Fruit fly (Drosophila melanogaster) whole organism, prepupa: ENCODE results near the gene phu.

ENCODE experiments used
- Blimp-1 ChIP-seq: fragments of 200-800 bp; sonication (Bioruptor generic); optimal IDR thresholded peaks from 3 replicates; lab custom pipeline; 2017; ENCODE audit warnings: missing biosample characterization, missing genetic modification characterization, mild to moderate bottlenecking, moderate library complexity, missing genetic modification reagents
- CG10631 ChIP-seq: fragments of 200-800 bp; sonication (Bioruptor generic); optimal IDR thresholded peaks from 2 replicates; lab custom pipeline; 2016; ENCODE audit warnings: missing biosample characterization, missing genetic modification characterization
- CG10669 ChIP-seq: fragments of 200-800 bp; sonication (Bioruptor generic); optimal IDR thresholded peaks from 3 replicates; lab custom pipeline; 2018; ENCODE audit warnings: missing biosample characterization, mild to moderate bottlenecking, missing genetic modification characterization, moderate library complexity
- CG11762 ChIP-seq: fragments of 200-800 bp; sonication (Bioruptor generic); optimal IDR thresholded peaks from 3 replicates; lab custom pipeline; 2016; ENCODE audit warnings: missing biosample characterization, missing genetic modification characterization; ENCODE audit not compliant: insufficient read depth
- CG11902 ChIP-seq: fragments of 200-800 bp; sonication (Bioruptor generic); optimal IDR thresholded peaks from 3 replicates; lab custom pipeline; 2016; ENCODE audit warnings: missing biosample characterization, missing genetic modification characterization
- CG3032 ChIP-seq: fragments of 200-800 bp; optimal IDR thresholded peaks from 2 replicates; lab custom pipeline; 2019; ENCODE audit warnings: missing biosample characterization, mild to moderate bottlenecking, missing genetic modification characterization, moderate library complexity
- CG31627 ChIP-seq: fragments of 200-800 bp; sonication (Bioruptor generic); optimal IDR thresholded peaks from 3 replicates; lab custom pipeline; 2016; ENCODE audit warnings: missing biosample characterization, missing genetic modification characterization
- CG32006 ChIP-seq: fragments of 200-800 bp; sonication (Bioruptor generic); optimal IDR thresholded peaks from 3 replicates; lab custom pipeline; 2017; ENCODE audit warnings: missing biosample characterization, mild to moderate bottlenecking, missing genetic modification characterization
- CG34406 ChIP-seq: fragments of 200-800 bp; sonication (Bioruptor generic); optimal IDR thresholded peaks from 3 replicates; lab custom pipeline; 2016; ENCODE audit warnings: missing biosample characterization, missing genetic modification characterization
- CG4318 ChIP-seq: fragments of 200-800 bp; sonication (Bioruptor generic); optimal IDR thresholded peaks from 3 replicates; lab custom pipeline; 2017; ENCODE audit warnings: missing biosample characterization, mild to moderate bottlenecking, missing genetic modification characterization
- CG6276 ChIP-seq: fragments of 200-800 bp; sonication (Bioruptor generic); optimal IDR thresholded peaks from 2 replicates; lab custom pipeline; 2017; ENCODE audit warnings: missing biosample characterization, mild to moderate bottlenecking, missing genetic modification characterization
- CG6854 ChIP-seq: fragments of 200-800 bp; sonication (Bioruptor generic); optimal IDR thresholded peaks from 2 replicates; lab custom pipeline; 2017; ENCODE audit warnings: missing biosample characterization, mild to moderate bottlenecking, missing genetic modification characterization
- CG7368 ChIP-seq: fragments of 200-800 bp; sonication (Bioruptor generic); optimal IDR thresholded peaks from 3 replicates; lab custom pipeline; 2016; ENCODE audit warnings: missing biosample characterization, missing genetic modification characterization
- CG8319 ChIP-seq: fragments of 200-800 bp; sonication (Bioruptor generic); optimal IDR thresholded peaks from 3 replicates; lab custom pipeline; 2016; ENCODE audit warnings: missing biosample characterization, missing genetic modification characterization
- CG8632 ChIP-seq: fragments of 200-800 bp; sonication (Bioruptor generic); optimal IDR thresholded peaks from 3 replicates; lab custom pipeline; 2016; ENCODE audit warnings: missing biosample characterization, missing genetic modification characterization
- Eip75B ChIP-seq: fragments of 200-800 bp; sonication (Bioruptor generic); optimal IDR thresholded peaks from 3 replicates; lab custom pipeline; 2016; ENCODE audit warnings: missing biosample characterization, missing genetic modification characterization
- Eip78C ChIP-seq: fragments of 200-800 bp; sonication (Bioruptor generic); peaks from one replicate; lab custom pipeline; 2016; ENCODE audit warnings: missing biosample characterization, missing genetic modification characterization
- Eip93F ChIP-seq: fragments of 200-800 bp; sonication (Bioruptor generic); optimal IDR thresholded peaks from 2 replicates; lab custom pipeline; 2016; ENCODE audit warnings: missing biosample characterization, mild to moderate bottlenecking, missing genetic modification characterization
- Ets21C ChIP-seq: fragments of 200-800 bp; sonication (Bioruptor generic); optimal IDR thresholded peaks from 3 replicates; lab custom pipeline; 2016; ENCODE audit warnings: missing biosample characterization, missing genetic modification characterization
- Gug ChIP-seq: fragments of 200-800 bp; sonication (Bioruptor generic); IDR thresholded peaks from 2 replicates; pipeline ENCODE4 v1.3.6; 2022; ENCODE audit warnings: missing biosample characterization, missing genetic modification characterization
- Hr39 ChIP-seq: fragments of 200-800 bp; sonication (Bioruptor generic); optimal IDR thresholded peaks from 2 replicates; lab custom pipeline; 2016; ENCODE audit warnings: missing biosample characterization, missing genetic modification characterization
- Hr4 ChIP-seq: fragments of 200-800 bp; sonication (Bioruptor generic); optimal IDR thresholded peaks from 3 replicates; lab custom pipeline; 2016; ENCODE audit warnings: missing biosample characterization, missing genetic modification characterization
- Lpt ChIP-seq: fragments of 200-800 bp; sonication (Bioruptor generic); optimal IDR thresholded peaks from 3 replicates; lab custom pipeline; 2016; ENCODE audit warnings: missing biosample characterization, missing genetic modification characterization
- Met ChIP-seq: fragments of 200-800 bp; sonication (Bioruptor generic); optimal IDR thresholded peaks from 3 replicates; lab custom pipeline; 2016; ENCODE audit warnings: missing biosample characterization, missing genetic modification characterization
- OdsH ChIP-seq: fragments of 200-800 bp; sonication (Bioruptor generic); optimal IDR thresholded peaks from 3 replicates; lab custom pipeline; 2016; ENCODE audit warnings: missing biosample characterization, missing genetic modification characterization
- Smox ChIP-seq: fragments of 200-800 bp; sonication (Bioruptor generic); optimal IDR thresholded peaks from 3 replicates; lab custom pipeline; 2016; ENCODE audit warnings: missing biosample characterization, missing genetic modification characterization
- Sox102F ChIP-seq: fragments of 200-800 bp; sonication (Bioruptor generic); optimal IDR thresholded peaks from 2 replicates; lab custom pipeline; 2016; ENCODE audit warnings: missing biosample characterization, mild to moderate bottlenecking, missing genetic modification characterization
- Sox14 ChIP-seq: fragments of 200-800 bp; sonication (Bioruptor generic); optimal IDR thresholded peaks from 3 replicates; lab custom pipeline; 2016; ENCODE audit warnings: missing biosample characterization, missing genetic modification characterization
- Sox15 ChIP-seq: fragments of 200-800 bp; sonication (Bioruptor generic); optimal IDR thresholded peaks from 3 replicates; lab custom pipeline; 2016; ENCODE audit warnings: missing biosample characterization, missing genetic modification characterization
- achi ChIP-seq: fragments of 200-800 bp; sonication (Bioruptor generic); optimal IDR thresholded peaks from 3 replicates; lab custom pipeline; 2016; ENCODE audit warnings: missing biosample characterization, missing genetic modification characterization
- acj6 ChIP-seq: fragments of 200-800 bp; sonication (Bioruptor generic); optimal IDR thresholded peaks from 3 replicates; lab custom pipeline; 2016; ENCODE audit warnings: missing biosample characterization, missing genetic modification characterization
- cyc ChIP-seq: fragments of 200-800 bp; sonication (Bioruptor generic); optimal IDR thresholded peaks from 3 replicates; lab custom pipeline; 2016; ENCODE audit warnings: missing biosample characterization, missing genetic modification characterization
- dac ChIP-seq: fragments of 200-800 bp; sonication (Bioruptor generic); optimal IDR thresholded peaks from 2 replicates; lab custom pipeline; 2017; ENCODE audit warnings: missing biosample characterization, mild to moderate bottlenecking, missing genetic modification characterization
- dsx ChIP-seq: fragments of 200-800 bp; optimal IDR thresholded peaks from 3 replicates; lab custom pipeline; 2019; ENCODE audit warnings: missing biosample characterization, mild to moderate bottlenecking, missing genetic modification characterization, moderate library complexity; ENCODE audit not compliant: poor library complexity, severe bottlenecking
- eg ChIP-seq: fragments of 200-800 bp; sonication (Bioruptor generic); IDR thresholded peaks from 3 replicates; pipeline ENCODE4 v1.3.6; 2022; ENCODE audit warnings: missing biosample characterization, missing genetic modification characterization
- esn ChIP-seq: fragments of 200-800 bp; sonication (Bioruptor generic); optimal IDR thresholded peaks from 2 replicates; lab custom pipeline; 2016; ENCODE audit warnings: missing biosample characterization, mild to moderate bottlenecking, missing genetic modification characterization, moderate library complexity
- fd59A ChIP-seq: fragments of 200-800 bp; sonication (Bioruptor generic); optimal IDR thresholded peaks from 2 replicates; lab custom pipeline; 2017; ENCODE audit warnings: missing biosample characterization, mild to moderate bottlenecking, missing genetic modification characterization, missing genetic modification reagents
- fd85E ChIP-seq: fragments of 200-800 bp; sonication (Bioruptor generic); optimal IDR thresholded peaks from 3 replicates; lab custom pipeline; 2016; ENCODE audit warnings: missing biosample characterization, missing genetic modification characterization
- fkh ChIP-seq: fragments of 200-800 bp; sonication (Bioruptor generic); optimal IDR thresholded peaks from 3 replicates; lab custom pipeline; 2017; ENCODE audit warnings: missing biosample characterization, mild to moderate bottlenecking, missing genetic modification characterization, moderate library complexity
- lz ChIP-seq: fragments of 200-800 bp; sonication (Bioruptor generic); optimal IDR thresholded peaks from 3 replicates; lab custom pipeline; 2016; ENCODE audit warnings: missing biosample characterization, missing genetic modification characterization
- net ChIP-seq: fragments of 200-800 bp; sonication (Bioruptor generic); optimal IDR thresholded peaks from 3 replicates; lab custom pipeline; 2016; ENCODE audit warnings: missing biosample characterization, missing genetic modification characterization
- pdm3 ChIP-seq: fragments of 200-800 bp; sonication (Bioruptor generic); optimal IDR thresholded peaks from 3 replicates; lab custom pipeline; 2016; ENCODE audit warnings: missing biosample characterization, missing genetic modification characterization
- salr ChIP-seq, 2 experiments: fragments of 200-800 bp; sonication (Bioruptor generic); optimal IDR thresholded peaks; 3 replicates each; lab custom pipeline; 2016 to 2018; ENCODE audit warnings: missing biosample characterization in 2 of 2, missing genetic modification characterization in 2 of 2, mild to moderate bottlenecking in 1 of 2
- spab ChIP-seq: fragments of 200-800 bp; sonication (Bioruptor generic); optimal IDR thresholded peaks from 2 replicates; lab custom pipeline; 2017; ENCODE audit warnings: missing biosample characterization, mild to moderate bottlenecking, missing genetic modification characterization, missing genetic modification reagents
- ss ChIP-seq, 2 experiments: fragments of 200-800 bp; sonication (Bioruptor generic); optimal IDR thresholded peaks; 2 replicates in 1 of 2; 3 replicates in 1 of 2; lab custom pipeline; 2017 to 2018; ENCODE audit warnings: mild to moderate bottlenecking in 2 of 2, missing biosample characterization in 2 of 2, missing genetic modification characterization in 2 of 2, moderate library complexity in 1 of 2
- svp ChIP-seq: fragments of 200-800 bp; sonication (Bioruptor generic); peaks from one replicate; lab custom pipeline; 2016; ENCODE audit warnings: missing biosample characterization, missing genetic modification characterization
- vri ChIP-seq: fragments of 200-800 bp; sonication (Bioruptor generic); optimal IDR thresholded peaks from 3 replicates; lab custom pipeline; 2016; ENCODE audit warnings: missing biosample characterization, mild to moderate bottlenecking, missing genetic modification characterization

The phu gene

dm6 chr3R:9493627-9494626 is 674 bp upstream of the phu start, which contains the start of gene CG16779 (continued):
- TF ChIP-seq svp (GFP tag; lab: Kevin White, UChicago): peak; percentile 84
- no peak for TF ChIP-seq CG6854 (GFP tag; lab: Kevin White, UChicago)
- peak; percentile 22 for TF ChIP-seq fkh (GFP tag; lab: Kevin White, UChicago)
- peak; percentile 42 for TF ChIP-seq lz (GFP tag; lab: Kevin White, UChicago)
- TF ChIP-seq CG8319 (GFP tag; lab: Kevin White, UChicago): no peak
- peak; percentile 9 for TF ChIP-seq spab (GFP tag; lab: Kevin White, UChicago)
- TF ChIP-seq Sox15: peak; percentile 46
- TF ChIP-seq OdsH: peak; percentile 41
- TF ChIP-seq CG6276 (GFP tag; lab: Kevin White, UChicago): no peak
- peak; percentile 61 for TF ChIP-seq Eip78C (GFP tag; lab: Kevin White, UChicago)

- TF ChIP-seq CG11762 (GFP tag; lab: Kevin White, UChicago) (no peak), fd85E (GFP tag; lab: Kevin White, UChicago) (no peak), spab (GFP tag; lab: Kevin White, UChicago) (no peak), lz (GFP tag; lab: Kevin White, UChicago) (peak; percentile 78), cyc (GFP tag; lab: Kevin White, UChicago) (peak; percentile 50), dac (GFP tag; lab: Kevin White, UChicago) (no peak), CG32006 (GFP tag; lab: Kevin White, UChicago) (no peak), acj6 (peak; percentile 3), CG10669 (GFP tag; lab: Kevin White, UChicago) (no peak), Hr39 (peak; percentile 68), Sox14 (GFP tag; lab: Kevin White, UChicago) (peak; percentile 52), CG10631 (GFP tag; lab: Kevin White, UChicago) (peak; percentile 19), achi (no peak), Hr4 (no peak), Eip75B (GFP tag; lab: Kevin White, UChicago) (peak; percentile 8), vri (GFP tag; lab: Kevin White, UChicago) (peak; percentile 34), fd59A (GFP tag; lab: Kevin White, UChicago) (no peak), Met (GFP tag; lab: Kevin White, UChicago) (peak; percentile 47), dsx (GFP tag; lab: Kevin White, UChicago) (no peak), CG4318 (GFP tag; lab: Kevin White, UChicago) (no peak), CG7368 (GFP tag; lab: Kevin White, UChicago) (no peak), Eip78C (GFP tag; lab: Kevin White, UChicago) (peak; percentile 80), CG31627 (GFP tag; lab: Kevin White, UChicago) (peak; percentile 73), Sox15 (peak; percentile 33), eg (GFP tag; lab: Robert Waterston, UW) (no peak), CG8319 (GFP tag; lab: Kevin White, UChicago) (no peak), CG11902 (GFP tag; lab: Kevin White, UChicago) (no peak), pdm3 (GFP tag; lab: Kevin White, UChicago) (peak; percentile 26), esn (GFP tag; lab: Kevin White, UChicago) (peak; percentile 70), CG34406 (GFP tag; lab: Kevin White, UChicago) (no peak), Blimp-1 (GFP tag; lab: Kevin White, UChicago) (no peak), OdsH (peak; percentile 18), net (no peak), CG3032 (peak; percentile 61), Sox102F (GFP tag; lab: Kevin White, UChicago) (no peak), Smox (GFP tag; lab: Kevin White, UChicago) (peak; percentile 39), salr (GFP tag; optimal IDR thresholded peaks at IDR 0.05; lab: Kevin White, UChicago) (no peak), CG8632 (GFP tag; lab: Kevin White, UChicago) (no peak), Lpt (GFP tag; lab: Kevin White, UChicago) (no peak), Eip93F (peak; percentile 8), Gug (GFP tag; lab: Robert Waterston, UW) (no peak), Ets21C (peak; percentile 31), ss (GFP tag; optimal IDR thresholded peaks at IDR 0.05; lab: Kevin White, UChicago) (peak in 1 of 2 experiments; percentile 16)
Measured at dm6 chr3R:9496748-9497147, 2.1 kb downstream of the phu start.
